Worm (Caenorhabditis elegans): Measurements from ENCODE around the gene Y38F1A.4.

- no peak for TF ChIP-seq elt-3 (tag; optimal IDR thresholded peaks at IDR 0.05)
- no peak for TF ChIP-seq nhr-28 (tag; optimal IDR thresholded peaks at IDR 0.05)
- TF ChIP-seq nhr-76 (tag; optimal IDR thresholded peaks at IDR 0.05), result no peak
- TF ChIP-seq snpc-4 (tag; optimal IDR thresholded peaks at IDR 0.05), result no peak
- TF ChIP-seq unc-39 (tag; optimal IDR thresholded peaks at IDR 0.05), result no peak
- TF ChIP-seq ces-1 (GFP tag; optimal IDR thresholded peaks at IDR 0.05), result no peak
- TF ChIP-seq ceh-43 (GFP tag; optimal IDR thresholded peaks at IDR 0.05), result no peak
- TF ChIP-seq blmp-1 (tag; optimal IDR thresholded peaks at IDR 0.05), result no peak
- TF ChIP-seq pha-4 (tag; optimal IDR thresholded peaks at IDR 0.05), result no peak
- no peak for TF ChIP-seq mep-1 (tag; optimal IDR thresholded peaks at IDR 0.05)
- no peak for TF ChIP-seq lsy-2 (tag; optimal IDR thresholded peaks at IDR 0.05)
- TF ChIP-seq elt-1 (tag; optimal IDR thresholded peaks at IDR 0.05; ENCODE audit: borderline replicate concordance, insufficient read depth), result peak; percentile 86
- no peak for TF ChIP-seq mab-5 (tag; optimal IDR thresholded peaks at IDR 0.05)
- TF ChIP-seq unc-62 (GFP tag; optimal IDR thresholded peaks at IDR 0.05), result peak; percentile 55
Observed at ce11 chrII:12981980-12982575, 12.6 kb upstream of the Y38F1A.4 start.
